Fruit fly (Drosophila melanogaster) whole organism, prepupa: ENCODE measurements around the gene plh.

Experiments
- Hr39 ChIP-seq: fragments of 200-800 bp; sonication (Bioruptor generic); optimal IDR thresholded peaks from 2 replicates; lab custom pipeline; 2016; ENCODE audit warnings: missing biosample characterization, missing genetic modification characterization
- dac ChIP-seq: fragments of 200-800 bp; sonication (Bioruptor generic); optimal IDR thresholded peaks from 2 replicates; lab custom pipeline; 2017; ENCODE audit warnings: missing biosample characterization, mild to moderate bottlenecking, missing genetic modification characterization

- peak; percentile 76 for TF ChIP-seq Hr39
- TF ChIP-seq dac, result no peak
These were observed 58.3 kb downstream of the plh start, which contains the start of gene Ubc6 for dm6 chr3R:4952571-4952929.
